Worm (Caenorhabditis elegans): ENCODE measurements around the gene pudl-1.

pudl-1 gene

DNA sequence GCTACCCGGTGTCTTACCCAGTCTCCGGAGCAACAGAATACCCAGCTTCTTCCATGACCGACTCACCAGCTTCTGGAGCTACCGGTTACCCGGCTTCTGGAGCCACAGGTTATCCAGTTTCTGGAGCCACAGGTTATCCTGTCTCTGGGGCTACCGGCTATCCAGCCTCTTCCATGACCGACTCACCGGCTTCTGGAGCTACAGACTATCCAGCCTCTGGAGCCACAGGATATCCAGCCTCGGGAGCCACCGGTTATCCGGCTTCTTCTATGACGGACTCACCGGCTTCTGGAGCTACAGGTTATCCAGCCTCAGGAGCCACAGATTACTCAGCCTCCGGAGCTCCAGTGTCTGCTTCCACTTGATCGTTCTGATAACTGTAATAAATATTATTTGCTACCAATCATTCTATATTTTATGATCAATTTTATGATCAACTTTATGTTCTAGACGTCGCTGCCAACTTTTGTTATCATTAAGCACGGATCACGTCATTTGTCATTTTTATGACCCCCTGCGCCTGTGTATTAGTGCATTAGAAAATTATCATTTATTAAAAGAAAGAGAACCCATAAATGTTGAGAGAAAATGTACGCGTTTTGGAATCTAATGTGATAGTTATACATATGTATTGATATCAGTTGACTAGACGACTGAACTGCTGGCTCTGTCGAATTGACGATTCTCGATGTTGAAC, 22.5 kb downstream of the pudl-1 start (continued):
- no peak for TF ChIP-seq bed-2 (GFP tag; IDR thresholded peaks at IDR 0.05)
- TF ChIP-seq madf-8 (GFP tag; conservative IDR thresholded peaks at IDR 0.05) = no peak
- no peak for TF ChIP-seq mxl-1 (tag; optimal IDR thresholded peaks at IDR 0.05)
- no peak for TF ChIP-seq Y53G8AR.9 (GFP tag; conservative IDR thresholded peaks at IDR 0.05)
- no peak for TF ChIP-seq F57C9.4 (tag; optimal IDR thresholded peaks at IDR 0.05)
- TF ChIP-seq zfh-2 (GFP tag; conservative IDR thresholded peaks at IDR 0.05) = peak; percentile 66

DNA sequence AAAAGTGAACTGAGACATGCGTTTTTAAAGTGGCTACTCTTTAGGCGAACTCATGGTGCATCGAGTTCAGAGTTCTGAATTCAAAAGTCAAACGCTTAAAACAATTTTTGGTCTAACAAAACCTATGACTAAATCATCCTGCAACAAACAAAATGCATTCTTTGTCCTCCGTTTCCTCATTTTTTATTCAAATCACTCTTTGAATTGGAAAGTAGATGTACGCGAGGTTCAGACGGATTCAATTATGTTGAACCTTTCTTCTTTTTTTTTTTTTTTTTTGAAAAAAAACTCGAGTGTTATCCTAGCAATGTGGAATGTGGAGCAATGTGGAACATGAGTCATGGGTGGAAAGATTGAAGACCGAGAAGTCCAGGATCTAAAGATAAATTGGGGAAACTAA, 26.0 kb downstream of the pudl-1 start:
- TF ChIP-seq hmg-20 (GFP tag; IDR thresholded peaks at IDR 0.05) (no peak), madf-6 (GFP tag; IDR thresholded peaks at IDR 0.05) (no peak), C06A6.2 (GFP tag; conservative IDR thresholded peaks at IDR 0.05) (no peak), attf-5 (GFP tag; optimal IDR thresholded peaks at IDR 0.05) (no peak), ceh-100 (GFP tag; IDR thresholded peaks at IDR 0.05) (no peak), F10E7.11 (tag; optimal IDR thresholded peaks at IDR 0.05) (no peak), atf-7 (tag; optimal IDR thresholded peaks at IDR 0.05) (no peak), let-607 (tag; optimal IDR thresholded peaks at IDR 0.05) (no peak), tbx-9 (tag; optimal IDR thresholded peaks at IDR 0.05; ENCODE audit: borderline replicate concordance) (no peak), repo-1 (tag; optimal IDR thresholded peaks at IDR 0.05) (no peak), Y53F4B.3 (GFP tag; IDR thresholded peaks at IDR 0.05) (no peak), ztf-3 (GFP tag; optimal IDR thresholded peaks at IDR 0.05) (no peak), Y95B8A.8 (GFP tag; IDR thresholded peaks at IDR 0.05) (no peak), die-1 (tag; optimal IDR thresholded peaks at IDR 0.05) (no peak), F23B12.7 (tag; optimal IDR thresholded peaks at IDR 0.05; ENCODE audit: insufficient read depth) (no peak)

DNA sequence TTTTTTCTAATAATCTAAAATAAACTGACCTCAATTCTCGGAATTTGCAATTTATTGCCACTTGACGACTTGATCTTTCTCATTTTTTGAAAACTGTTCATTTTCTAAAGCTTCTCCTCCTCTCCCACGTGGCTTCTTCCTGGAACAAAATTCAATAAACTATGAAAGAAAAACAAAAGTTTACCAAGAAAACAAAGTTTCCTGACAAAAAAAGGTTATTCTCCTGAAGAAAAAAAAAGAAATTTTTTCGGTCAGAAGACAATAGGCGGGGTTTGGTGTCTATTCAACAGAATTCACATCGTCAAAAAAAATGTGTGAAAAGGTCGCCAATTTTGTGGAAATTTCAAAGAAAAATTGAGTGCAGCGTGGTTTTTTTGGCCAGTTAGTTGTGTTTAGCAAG, 32.0 kb downstream of the pudl-1 start, which contains the start of gene Y54G2A.16:
Y54G2A.16 (minus strand) TSS at position 101 of the 400 bp plus-strand sequence.
- no peak for TF ChIP-seq pbrm-1 (GFP tag; IDR thresholded peaks at IDR 0.05)
- no peak for TF ChIP-seq nfya-1 (tag; optimal IDR thresholded peaks at IDR 0.05; ENCODE audit: borderline replicate concordance, insufficient read depth)
- TF ChIP-seq sptf-2 (GFP tag; optimal IDR thresholded peaks at IDR 0.05) = no peak
- no peak for TF ChIP-seq ama-1 (optimal IDR thresholded peaks at IDR 0.05)
- TF ChIP-seq ama-1 (GFP tag; optimal IDR thresholded peaks at IDR 0.05) = no peak
- TF ChIP-seq aptf-3 (GFP tag; IDR thresholded peaks at IDR 0.05) = no peak
- TF ChIP-seq Y53G8AR.9 (GFP tag; conservative IDR thresholded peaks at IDR 0.05) = no peak
- TF ChIP-seq F55B11.4 (tag; optimal IDR thresholded peaks at IDR 0.05; ENCODE audit: borderline replicate concordance, insufficient read depth) = no peak
- TF ChIP-seq T26A5.8 (tag; optimal IDR thresholded peaks at IDR 0.05) = no peak
- no peak for TF ChIP-seq hrde-1 (tag; optimal IDR thresholded peaks at IDR 0.05; ENCODE audit: borderline replicate concordance)
- TF ChIP-seq akir-1 (GFP tag; optimal IDR thresholded peaks at IDR 0.05) = no peak
- TF ChIP-seq ceh-40 (GFP tag; IDR thresholded peaks at IDR 0.05) = no peak
- TF ChIP-seq K12H6.12 (tag; optimal IDR thresholded peaks at IDR 0.05) = no peak
- TF ChIP-seq hmg-20 (GFP tag; IDR thresholded peaks at IDR 0.05) = no peak
- TF ChIP-seq nhr-80 (tag; optimal IDR thresholded peaks at IDR 0.05) = no peak
- TF ChIP-seq madf-8 (GFP tag; conservative IDR thresholded peaks at IDR 0.05) = no peak
- TF ChIP-seq him-1 (tag; optimal IDR thresholded peaks at IDR 0.05) = no peak
- TF ChIP-seq ztf-18 (tag; optimal IDR thresholded peaks at IDR 0.05) = no peak
- TF ChIP-seq dpff-1 (tag; optimal IDR thresholded peaks at IDR 0.05) = no peak
